Worm (Caenorhabditis elegans) whole organism, young adult: Measurements from ENCODE around the gene fipr-2.

Experiments used
- B0261.1 ChIP-seq: sonication (generic microtip); optimal IDR thresholded peaks from 2 replicates; lab custom pipeline; 2016; ENCODE audit warnings: mild to moderate bottlenecking, missing genetic modification characterization, moderate library complexity, missing compliant biosample characterization
- B0336.3 ChIP-seq: fragments of 200-800 bp; sonication (Bioruptor generic); IDR thresholded peaks from 2 replicates; pipeline ENCODE4 v1.3.6; 2022; ENCODE audit warnings: missing genetic modification characterization, missing compliant biosample characterization
- F39B2.1 ChIP-seq: fragments of 200-800 bp; sonication (Bioruptor generic); IDR thresholded peaks from 2 replicates; pipeline ENCODE4 v1.3.6; 2022; ENCODE audit warnings: missing genetic modification reagents, missing genetic modification characterization, missing compliant biosample characterization
- F57A8.1 ChIP-seq: fragments of 200-800 bp; sonication (Bioruptor generic); optimal IDR thresholded peaks from 2 replicates; lab custom pipeline; 2018; ENCODE audit warnings: mild to moderate bottlenecking, missing genetic modification characterization, moderate library complexity, missing compliant biosample characterization
- T26A5.8 ChIP-seq: sonication (generic microtip); optimal IDR thresholded peaks from 2 replicates; lab custom pipeline; 2016; ENCODE audit warnings: missing genetic modification characterization, missing compliant biosample characterization
- aptf-2 ChIP-seq: fragments of 200-800 bp; sonication (Bioruptor generic); conservative IDR thresholded peaks from 2 replicates; pipeline ENCODE4 v1.3.6; 2022; ENCODE audit warnings: missing genetic modification reagents, missing genetic modification characterization, missing compliant biosample characterization
- athp-1 ChIP-seq: sonication (generic microtip); optimal IDR thresholded peaks from 2 replicates; lab custom pipeline; 2017; ENCODE audit warnings: mild to moderate bottlenecking, missing genetic modification characterization, missing compliant biosample characterization
- attf-5 ChIP-seq: fragments of 200-800 bp; sonication (Bioruptor generic); optimal IDR thresholded peaks from 2 replicates; lab custom pipeline; 2018; ENCODE audit warnings: mild to moderate bottlenecking, missing genetic modification characterization, missing compliant biosample characterization
- bed-1 ChIP-seq: fragments of 200-800 bp; sonication (Bioruptor generic); IDR thresholded peaks from 2 replicates; pipeline ENCODE4 v1.3.6; 2022; ENCODE audit warnings: missing genetic modification reagents, missing genetic modification characterization, missing compliant biosample characterization
- cebp-1 ChIP-seq, 2 experiments: fragments of 200-800 bp in 1 of 2; sonication (Bioruptor generic) in 1 of 2; sonication (generic microtip) in 1 of 2; IDR thresholded peaks in 1 of 2; optimal IDR thresholded peaks in 1 of 2; 2 replicates each; pipeline versions ENCODE4 v1.3.6 to Lab custom; 2017 to 2022; ENCODE audit warnings: missing compliant biosample characterization in 2 of 2, missing genetic modification characterization in 2 of 2, mild to moderate bottlenecking in 1 of 2, missing genetic modification reagents in 1 of 2, moderate library complexity in 1 of 2
- cebp-2 ChIP-seq: fragments of 200-800 bp; sonication (Bioruptor generic); IDR thresholded peaks from 2 replicates; pipeline ENCODE4 v1.3.6; 2022; ENCODE audit warnings: missing genetic modification characterization, missing compliant biosample characterization
- ceh-27 ChIP-seq: fragments of 200-800 bp; sonication (Bioruptor generic); optimal IDR thresholded peaks from 2 replicates; lab custom pipeline; 2018; ENCODE audit warnings: mild to moderate bottlenecking, missing genetic modification characterization, moderate library complexity, missing compliant biosample characterization
- dox-1 ChIP-seq: fragments of 200-800 bp; sonication (Bioruptor generic); IDR thresholded peaks from 2 replicates; pipeline ENCODE4 v1.3.6; 2022; ENCODE audit warnings: missing genetic modification reagents, missing genetic modification characterization, missing compliant biosample characterization
- egl-44 ChIP-seq: fragments of 200-800 bp; sonication (Bioruptor generic); IDR thresholded peaks from 2 replicates; pipeline ENCODE4 v1.3.6; 2022; ENCODE audit warnings: missing genetic modification reagents, missing genetic modification characterization, missing compliant biosample characterization
- egrh-3 ChIP-seq: fragments of 200-800 bp; sonication (Bioruptor generic); IDR thresholded peaks from 2 replicates; pipeline ENCODE4 v1.3.6; 2022; ENCODE audit warnings: missing genetic modification reagents, missing genetic modification characterization, missing compliant biosample characterization
- fkh-3 ChIP-seq: sonication (generic microtip); optimal IDR thresholded peaks from 2 replicates; lab custom pipeline; 2016; ENCODE audit warnings: mild to moderate bottlenecking, missing genetic modification characterization, missing compliant biosample characterization
- gei-17 ChIP-seq: fragments of 200-800 bp; sonication (Bioruptor generic); optimal IDR thresholded peaks from 2 replicates; lab custom pipeline; 2018; ENCODE audit warnings: mild to moderate bottlenecking, missing genetic modification characterization, missing compliant biosample characterization
- hmg-1.2 ChIP-seq: fragments of 200-800 bp; sonication (Bioruptor generic); IDR thresholded peaks from 2 replicates; pipeline ENCODE4 v1.3.6; 2022; ENCODE audit warnings: missing genetic modification reagents, missing genetic modification characterization, missing compliant biosample characterization
- hmg-20 ChIP-seq: fragments of 200-800 bp; sonication (Bioruptor generic); IDR thresholded peaks from 2 replicates; pipeline ENCODE4 v1.3.6; 2022; ENCODE audit warnings: missing genetic modification reagents, missing genetic modification characterization, missing compliant biosample characterization
- lsl-1 ChIP-seq: fragments of 200-800 bp; sonication (Bioruptor generic); optimal IDR thresholded peaks from 2 replicates; lab custom pipeline; 2018; ENCODE audit warnings: mild to moderate bottlenecking, missing genetic modification characterization, moderate library complexity, missing compliant biosample characterization
- madf-10 ChIP-seq: sonication (generic microtip); optimal IDR thresholded peaks from 2 replicates; lab custom pipeline; 2016; ENCODE audit warnings: mild to moderate bottlenecking, missing genetic modification characterization, missing compliant biosample characterization
- madf-6 ChIP-seq: fragments of 200-800 bp; sonication (Bioruptor generic); IDR thresholded peaks from 2 replicates; pipeline ENCODE4 v1.3.6; 2022; ENCODE audit warnings: missing genetic modification reagents, missing genetic modification characterization, missing compliant biosample characterization
- mcd-1 ChIP-seq: fragments of 200-800 bp; sonication (Bioruptor generic); IDR thresholded peaks from 2 replicates; pipeline ENCODE4 v1.3.6; 2022; ENCODE audit warnings: missing genetic modification reagents, missing genetic modification characterization, missing compliant biosample characterization
- mxl-1 ChIP-seq: sonication (generic microtip); optimal IDR thresholded peaks from 2 replicates; lab custom pipeline; 2016; ENCODE audit warnings: missing genetic modification characterization, missing compliant biosample characterization
- nfya-1 ChIP-seq: sonication (generic microtip); optimal IDR thresholded peaks from 2 replicates; lab custom pipeline; 2017; ENCODE audit warnings: antibody characterized with exemption, missing compliant biosample characterization, missing genetic modification characterization, borderline replicate concordance; ENCODE audit not compliant: insufficient read depth
- nhr-80 ChIP-seq: sonication (generic microtip); optimal IDR thresholded peaks from 2 replicates; lab custom pipeline; 2016; ENCODE audit warnings: missing genetic modification characterization, missing compliant biosample characterization
- nhr-90 ChIP-seq: sonication (generic microtip); optimal IDR thresholded peaks from 2 replicates; lab custom pipeline; 2016; ENCODE audit warnings: missing genotype, mild to moderate bottlenecking, missing genetic modification characterization, missing compliant biosample characterization
- pbrm-1 ChIP-seq: fragments of 200-800 bp; sonication (Bioruptor generic); IDR thresholded peaks from 2 replicates; pipeline ENCODE4 v1.3.6; 2022; ENCODE audit warnings: missing genetic modification reagents, missing genetic modification characterization, missing compliant biosample characterization
- snpc-1.1 ChIP-seq: sonication (generic microtip); optimal IDR thresholded peaks from 2 replicates; lab custom pipeline; 2017; ENCODE audit warnings: missing genetic modification characterization, mild to moderate bottlenecking, missing compliant biosample characterization, antibody characterized with exemption, moderate library complexity, missing genotype, missing genetic modification reagents; ENCODE audit not compliant: insufficient read depth
- snpc-3.4 ChIP-seq: sonication (generic microtip); optimal IDR thresholded peaks from 2 replicates; lab custom pipeline; 2017; ENCODE audit warnings: missing genetic modification characterization, mild to moderate bottlenecking, missing compliant biosample characterization, antibody characterized with exemption, moderate library complexity, missing genotype, missing genetic modification reagents
- tbp1 ChIP-seq: fragments of 200-800 bp; sonication (Bioruptor generic); optimal IDR thresholded peaks from 2 replicates; lab custom pipeline; 2018; ENCODE audit warnings: mild to moderate bottlenecking, missing genetic modification characterization, missing compliant biosample characterization
- unc-62 ChIP-seq: fragments of 150-350 bp; optimal IDR thresholded peaks from 2 replicates; lab custom pipeline; 2014; ENCODE audit warnings: missing biosample characterization, missing genetic modification reagents, missing genetic modification characterization
- xnd-1 ChIP-seq: sonication (generic microtip); optimal IDR thresholded peaks from 2 replicates; lab custom pipeline; 2016; ENCODE audit warnings: missing genotype, missing genetic modification reagents, missing genetic modification characterization, missing compliant biosample characterization
- ztf-18 ChIP-seq: sonication (generic microtip); optimal IDR thresholded peaks from 2 replicates; lab custom pipeline; 2016; ENCODE audit warnings: missing genotype, mild to moderate bottlenecking, missing genetic modification characterization, missing compliant biosample characterization

Gene fipr-2

DNA sequence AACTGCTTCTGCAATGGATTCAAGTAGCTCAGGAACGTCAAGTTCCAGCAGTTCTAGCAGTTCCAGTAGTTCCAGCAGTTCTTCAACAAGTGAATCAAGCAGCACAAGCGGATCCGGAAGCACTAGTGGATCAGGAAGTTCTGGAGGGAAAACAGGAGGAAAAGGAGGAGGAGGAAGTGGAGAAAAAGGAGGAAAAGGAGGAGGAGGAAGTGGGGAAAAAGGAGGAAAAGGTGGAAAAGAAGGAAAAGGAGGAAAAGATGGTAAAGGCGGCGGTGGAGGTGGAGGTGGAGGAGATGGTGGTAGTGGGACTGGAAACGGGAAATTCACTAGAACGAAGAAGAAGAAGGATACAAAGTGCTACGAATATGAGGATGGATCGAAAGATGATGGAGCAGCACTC is 41.4 kb downstream of the fipr-2 start:
- TF ChIP-seq gei-17, result peak; percentile 20
- TF ChIP-seq egrh-3, result peak; percentile 49
- TF ChIP-seq mcd-1 (GFP tag; lab: Robert Waterston, UW), result no peak
- no peak for TF ChIP-seq snpc-1.1
- no peak for TF ChIP-seq athp-1 (tag; lab: Kevin White, UChicago)

DNA sequence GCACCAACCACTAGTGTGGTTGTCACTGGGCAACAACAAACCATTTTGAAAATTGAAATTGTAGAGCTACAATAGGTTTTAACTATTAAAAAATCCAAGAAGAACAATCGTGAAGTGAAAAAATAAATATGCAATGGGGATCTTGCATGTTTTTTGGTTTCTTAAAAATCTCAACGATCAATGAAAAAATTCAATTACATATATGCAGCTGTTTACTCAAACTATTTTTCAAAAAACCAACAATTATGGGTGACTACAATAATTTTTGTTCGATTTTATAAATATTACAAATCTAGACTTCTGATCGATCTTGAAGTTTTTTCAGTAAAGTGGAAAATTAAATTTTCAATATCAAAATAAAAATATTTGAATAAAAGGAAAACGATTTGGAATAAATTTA is 43.4 kb downstream of the fipr-2 start, which contains the start of gene cdr-4:
cdr-4 (minus strand) TSS at position 101 of the 400 bp plus-strand sequence.
- no peak for TF ChIP-seq aptf-2 (GFP tag; lab: Robert Waterston, UW)
- no peak for TF ChIP-seq T26A5.8
- no peak for TF ChIP-seq ceh-27
- TF ChIP-seq fkh-3, result no peak
- no peak for TF ChIP-seq B0261.1
- TF ChIP-seq attf-5 (GFP tag; lab: Kevin White, UChicago), result no peak
- no peak for TF ChIP-seq unc-62 (GFP tag; lab: Kevin White, UChicago)
- no peak for TF ChIP-seq dox-1 (GFP tag; lab: Robert Waterston, UW)
- TF ChIP-seq F39B2.1 (GFP tag; lab: Robert Waterston, UW), result no peak
- TF ChIP-seq nhr-90 (tag; lab: Kevin White, UChicago), result no peak
- no peak for TF ChIP-seq B0336.3
- TF ChIP-seq egrh-3, result no peak
- TF ChIP-seq mxl-1 (tag; lab: Kevin White, UChicago), result no peak
- TF ChIP-seq F57A8.1, result no peak
- no peak for TF ChIP-seq madf-6 (GFP tag; lab: Robert Waterston, UW)
- TF ChIP-seq bed-1 (GFP tag; lab: Robert Waterston, UW), result no peak
- no peak for TF ChIP-seq lsl-1
- TF ChIP-seq ztf-18, result no peak

DNA sequence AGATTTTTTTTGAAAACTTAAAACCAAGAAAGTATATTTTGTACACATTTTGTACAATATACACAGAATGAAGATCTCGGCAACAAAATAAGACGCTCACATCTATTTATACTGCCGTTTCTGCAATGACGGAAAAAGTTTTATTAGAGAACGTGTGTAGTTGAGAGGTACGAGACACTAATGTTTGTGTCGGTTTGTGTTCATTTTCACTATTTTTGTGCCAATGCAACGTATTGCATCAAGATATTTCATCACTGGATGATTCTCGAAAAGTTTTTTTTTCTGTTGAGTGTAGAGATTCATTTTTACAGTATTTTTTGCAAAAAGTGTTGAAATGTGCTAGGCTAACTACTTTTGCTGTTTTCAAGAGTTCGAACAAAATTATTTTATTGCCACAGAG is 43.8 kb downstream of the fipr-2 start:
- TF ChIP-seq hmg-1.2 (GFP tag; lab: Robert Waterston, UW) (peak; percentile 39; the same call in 1 of the 2 replicates), cebp-1 (GFP tag; IDR thresholded peaks at IDR 0.05; lab: Robert Waterston, UW) (no peak), cebp-1 (tag; optimal IDR thresholded peaks at IDR 0.05; lab: Kevin White, UChicago) (peak; percentile 83), snpc-3.4 (tag; lab: Kevin White, UChicago) (no peak), pbrm-1 (no peak), nhr-80 (tag; lab: Kevin White, UChicago) (peak; percentile 6), T26A5.8 (no peak)

DNA sequence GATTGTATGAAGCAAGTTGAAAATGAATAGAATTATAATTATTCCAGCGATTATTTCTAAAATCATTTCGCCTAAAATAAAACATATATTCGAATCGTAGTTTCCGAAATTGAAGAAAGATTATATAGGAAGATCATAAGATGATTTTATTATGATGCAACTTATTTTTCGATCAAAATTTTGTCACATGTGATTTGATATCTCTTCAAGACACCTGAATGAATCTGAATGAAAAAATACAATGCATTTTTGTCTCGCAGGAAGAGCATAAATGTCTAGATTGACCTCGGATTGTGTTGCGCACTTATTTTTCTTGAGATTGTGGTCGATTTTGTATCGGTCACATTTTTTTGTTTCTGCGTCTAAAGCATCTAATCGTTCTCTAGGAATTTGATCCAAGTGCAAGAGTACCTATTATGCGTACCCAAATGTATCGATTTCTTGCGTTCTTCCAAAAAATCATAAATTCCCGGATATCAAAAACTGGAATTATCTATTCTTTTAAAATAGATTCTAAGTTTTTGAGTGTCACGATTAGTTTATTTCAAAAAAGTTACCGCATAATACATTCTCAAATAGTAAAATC is 45.4 kb downstream of the fipr-2 start, which contains the start of gene hrg-2:
hrg-2 (minus strand) TSS at position 98 of the 586 bp plus-strand sequence.
- TF ChIP-seq hmg-20, result no peak

DNA sequence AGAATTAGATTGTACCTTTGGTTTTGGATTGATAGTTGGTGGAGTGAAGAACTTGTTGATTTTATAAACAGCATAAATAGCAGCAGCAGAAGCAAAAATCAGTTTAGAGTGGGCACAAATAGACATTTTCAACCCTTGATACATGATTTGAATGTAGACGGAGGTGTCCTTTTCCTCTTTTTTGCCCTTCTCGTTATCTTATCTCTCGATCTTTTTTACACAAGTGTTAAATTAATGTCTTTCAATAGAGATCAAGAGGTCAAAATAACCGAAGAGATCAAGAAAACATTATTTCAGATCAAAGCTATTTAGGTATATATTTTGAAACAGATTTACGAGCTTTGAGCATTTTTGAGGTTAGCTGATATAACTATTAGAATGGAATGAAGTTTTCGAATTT is 46.8 kb downstream of the fipr-2 start, which contains the start of gene cdr-7:
cdr-7 (minus strand) TSS at position 205 of the 400 bp plus-strand sequence.
- TF ChIP-seq tbp1 (GFP tag; lab: Kevin White, UChicago) (no peak), athp-1 (tag; lab: Kevin White, UChicago) (no peak), cebp-2 (GFP tag; lab: Robert Waterston, UW) (no peak), nfya-1 (tag; lab: Kevin White, UChicago) (no peak), nhr-80 (tag; lab: Kevin White, UChicago) (no peak), madf-10 (tag; lab: Kevin White, UChicago) (no peak), xnd-1 (tag; lab: Kevin White, UChicago) (no peak), egl-44 (GFP tag; lab: Robert Waterston, UW) (no peak)
